Fruit fly (Drosophila melanogaster) whole organism, pupa: ENCODE results near the gene CG31265.
A peak's percentile ranks its signal among the peaks of the same experiment; 100 is the strongest.

ENCODE experiments used
- CG10348 ChIP-seq: fragments of 200-800 bp; sonication (Bioruptor generic); IDR thresholded peaks from 2 replicates; pipeline ENCODE4 v1.3.6; 2022; ENCODE audit warnings: missing biosample characterization, missing genetic modification characterization
- CG12605 ChIP-seq: fragments of 200-800 bp; sonication (Bioruptor generic); IDR thresholded peaks from 2 replicates; pipeline ENCODE4 v1.3.6; 2022; ENCODE audit warnings: missing biosample characterization, missing genetic modification characterization
- CG13204 ChIP-seq: fragments of 200-800 bp; sonication (Bioruptor generic); optimal IDR thresholded peaks from 2 replicates; lab custom pipeline; 2018; ENCODE audit warnings: missing biosample characterization, mild to moderate bottlenecking, missing genetic modification characterization, moderate library complexity
- CG14655 ChIP-seq: fragments of 200-800 bp; sonication (Bioruptor generic); optimal IDR thresholded peaks from 3 replicates; lab custom pipeline; 2017; ENCODE audit warnings: mild to moderate bottlenecking, missing biosample characterization, missing genetic modification reagents, missing genetic modification characterization
- CG15710 ChIP-seq: fragments of 200-800 bp; sonication (Bioruptor generic); optimal IDR thresholded peaks from 2 replicates; lab custom pipeline; 2018; ENCODE audit warnings: missing biosample characterization, mild to moderate bottlenecking, missing genetic modification characterization, moderate library complexity
- CG17806 ChIP-seq: fragments of 200-800 bp; sonication (Bioruptor generic); optimal IDR thresholded peaks from 2 replicates; lab custom pipeline; 2018; ENCODE audit warnings: missing biosample characterization, mild to moderate bottlenecking, missing genetic modification characterization, moderate library complexity
- CG32121 ChIP-seq: fragments of 200-800 bp; sonication (Bioruptor generic); IDR thresholded peaks from 2 replicates; pipeline ENCODE4 v1.3.6; 2022; ENCODE audit warnings: missing biosample characterization, missing genetic modification characterization
- CG34367 ChIP-seq: fragments of 200-800 bp; sonication (Bioruptor generic); optimal IDR thresholded peaks from 2 replicates; lab custom pipeline; 2018; ENCODE audit warnings: missing biosample characterization, mild to moderate bottlenecking, missing genetic modification characterization
- CG4496 ChIP-seq: fragments of 200-800 bp; sonication (Bioruptor generic); IDR thresholded peaks from 3 replicates; pipeline ENCODE4 v1.3.6; 2022; ENCODE audit warnings: missing biosample characterization, missing genetic modification characterization
- CG8159 ChIP-seq: fragments of 200-800 bp; sonication (Bioruptor generic); optimal IDR thresholded peaks from 3 replicates; lab custom pipeline; 2018; ENCODE audit warnings: missing biosample characterization, mild to moderate bottlenecking, missing genetic modification characterization, moderate library complexity
- CG8301 ChIP-seq: fragments of 200-800 bp; sonication (Bioruptor generic); optimal IDR thresholded peaks from 2 replicates; lab custom pipeline; 2018; ENCODE audit warnings: missing biosample characterization, mild to moderate bottlenecking, missing genetic modification characterization
- CG9948 ChIP-seq: fragments of 200-800 bp; sonication (Bioruptor generic); optimal IDR thresholded peaks from 2 replicates; lab custom pipeline; 2018; ENCODE audit warnings: missing biosample characterization, mild to moderate bottlenecking, missing genetic modification characterization, moderate library complexity
- D1 ChIP-seq: fragments of 200-800 bp; sonication (Bioruptor generic); optimal IDR thresholded peaks from 2 replicates; lab custom pipeline; 2018; ENCODE audit warnings: missing biosample characterization, mild to moderate bottlenecking, missing genetic modification characterization, moderate library complexity
- EcR ChIP-seq: fragments of 200-800 bp; sonication (Bioruptor generic); optimal IDR thresholded peaks from 3 replicates; lab custom pipeline; 2019; ENCODE audit warnings: missing biosample characterization, missing genetic modification characterization, mild to moderate bottlenecking, moderate library complexity, missing genetic modification reagents
- Ets98B ChIP-seq: fragments of 200-800 bp; sonication (Bioruptor generic); IDR thresholded peaks from 2 replicates; pipeline ENCODE4 v1.3.6; 2022; ENCODE audit warnings: missing biosample characterization, missing genetic modification characterization
- Pif1A ChIP-seq: fragments of 200-800 bp; sonication (Bioruptor generic); optimal IDR thresholded peaks from 3 replicates; lab custom pipeline; 2016; ENCODE audit warnings: missing biosample characterization, missing genetic modification characterization
- Pif1B ChIP-seq: fragments of 200-800 bp; sonication (Bioruptor generic); optimal IDR thresholded peaks from 3 replicates; lab custom pipeline; 2016; ENCODE audit warnings: missing biosample characterization, missing genetic modification characterization
- Snoo ChIP-seq: fragments of 200-800 bp; sonication (Bioruptor generic); optimal IDR thresholded peaks from 3 replicates; lab custom pipeline; 2017; ENCODE audit warnings: missing biosample characterization, mild to moderate bottlenecking, missing genetic modification characterization, inconsistent platforms
- fd96Ca ChIP-seq: fragments of 200-800 bp; sonication (Bioruptor generic); IDR thresholded peaks from 3 replicates; pipeline ENCODE4 v1.3.6; 2022; ENCODE audit warnings: missing biosample characterization, missing genetic modification characterization
- gl ChIP-seq: fragments of 200-800 bp; sonication (Bioruptor generic); optimal IDR thresholded peaks from 2 replicates; lab custom pipeline; 2018; ENCODE audit warnings: missing biosample characterization, mild to moderate bottlenecking, missing genetic modification characterization
- rn ChIP-seq: fragments of 200-800 bp; sonication (Bioruptor generic); IDR thresholded peaks from 2 replicates; pipeline ENCODE4 v1.3.6; 2022; ENCODE audit warnings: missing biosample characterization, missing genetic modification characterization

Gene CG31265

dm6 chr3R:17127912-17128311, at the start of gene CG31265:
CG31265 (plus strand) TSS chr3R:17128212.
- no peak for TF ChIP-seq rn
- TF ChIP-seq D1: no peak
- TF ChIP-seq CG15710 (tag; lab: Kevin White, UChicago): no peak
- no peak for TF ChIP-seq CG14655 (GFP tag; lab: Kevin White, UChicago)
- no peak for TF ChIP-seq Pif1B (GFP tag; lab: Kevin White, UChicago)
- TF ChIP-seq CG9948 (tag; lab: Kevin White, UChicago): no peak
- TF ChIP-seq Snoo (tag; lab: Kevin White, UChicago): no peak
- TF ChIP-seq CG8159 (tag; lab: Kevin White, UChicago): no peak
- TF ChIP-seq CG17806: no peak
- TF ChIP-seq Pif1A: no peak
- no peak for TF ChIP-seq CG10348
- no peak for TF ChIP-seq CG4496
- TF ChIP-seq fd96Ca (GFP tag; lab: Robert Waterston, UW): no peak
- TF ChIP-seq Ets98B (GFP tag; lab: Robert Waterston, UW): no peak
- TF ChIP-seq CG12605 (GFP tag; lab: Robert Waterston, UW): no peak
- no peak for TF ChIP-seq CG13204
- no peak for TF ChIP-seq gl

DNA sequence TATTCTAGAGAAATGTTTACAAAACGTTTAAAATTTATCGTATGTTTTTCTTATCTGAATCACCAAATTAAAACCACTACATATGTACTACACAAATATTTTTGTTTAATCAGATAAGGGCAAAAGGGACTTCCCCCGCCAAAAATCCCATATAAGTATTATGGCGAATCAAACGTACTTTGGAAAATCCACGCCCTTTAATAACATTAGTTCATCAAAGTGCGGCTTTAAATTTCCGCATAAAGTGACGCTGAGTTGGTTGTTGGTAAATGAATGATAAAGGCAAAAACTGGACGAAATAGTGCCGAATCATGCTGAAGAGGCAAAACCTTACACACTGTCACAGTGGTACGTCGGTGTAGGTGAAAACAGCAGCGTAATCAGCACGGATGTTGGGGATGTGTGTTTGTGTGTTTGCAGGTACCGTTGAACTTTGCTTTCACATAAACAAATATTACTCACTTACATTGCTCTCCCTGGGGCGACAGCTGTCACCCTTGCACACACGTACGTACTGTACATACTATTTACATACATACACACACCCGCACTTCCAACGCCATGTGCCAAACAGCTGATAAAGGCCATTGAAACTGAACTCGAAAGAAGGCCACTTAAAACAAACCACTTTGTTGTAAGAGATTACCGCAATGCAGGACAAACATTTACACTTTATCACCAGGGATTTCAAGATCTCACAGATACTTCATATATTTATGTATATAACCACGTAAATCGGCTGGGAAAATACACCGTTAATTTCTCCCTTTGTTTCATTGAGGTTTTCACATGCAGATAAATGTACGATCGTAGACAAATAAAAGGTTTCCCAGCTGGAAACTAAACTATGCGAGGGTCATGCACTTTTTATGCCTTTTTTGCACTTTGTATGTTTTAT, 48.8 kb upstream of the CG31265 start:
- TF ChIP-seq CG12605 (GFP tag; lab: Robert Waterston, UW) (peak; percentile 36; the same call in 1 of the 2 replicates), CG4496 (peak; percentile 44; the same call in 1 of the 3 replicates), EcR (GFP tag; lab: Kevin White, UChicago) (peak; percentile 96), D1 (peak; percentile 57), CG15710 (tag; lab: Kevin White, UChicago) (no peak), CG34367 (no peak), gl (peak; percentile 65), Ets98B (GFP tag; lab: Robert Waterston, UW) (peak; percentile 12; the same call in 1 of the 2 replicates), CG10348 (no peak), CG9948 (tag; lab: Kevin White, UChicago) (no peak), CG13204 (peak; percentile 8), Pif1B (GFP tag; lab: Kevin White, UChicago) (peak; percentile 21), Pif1A (peak; percentile 8)
- TF ChIP-seq, all 21 proteins: peak for 9

dm6 chr3R:17079859-17080255, 48.2 kb upstream of the CG31265 start, which contains the start of the genes Keap1 and kuk:
Keap1 (minus strand) TSS chr3R:17079945.
kuk (plus strand) TSS chr3R:17080244.
- TF ChIP-seq Pif1A (no peak), D1 (no peak), Pif1B (GFP tag; lab: Kevin White, UChicago) (no peak), Ets98B (GFP tag; lab: Robert Waterston, UW) (peak; percentile 22; the same call in 1 of the 2 replicates), EcR (GFP tag; lab: Kevin White, UChicago) (no peak), CG17806 (no peak), Snoo (tag; lab: Kevin White, UChicago) (peak; percentile 3), CG34367 (no peak), CG14655 (GFP tag; lab: Kevin White, UChicago) (peak; percentile 13), CG9948 (tag; lab: Kevin White, UChicago) (peak; percentile 7), gl (no peak), CG10348 (no peak), CG12605 (GFP tag; lab: Robert Waterston, UW) (no peak), CG13204 (no peak), CG8301 (tag; lab: Kevin White, UChicago) (no peak), CG8159 (tag; lab: Kevin White, UChicago) (peak; percentile 17), CG15710 (tag; lab: Kevin White, UChicago) (peak; percentile 48), CG32121 (GFP tag; lab: Robert Waterston, UW) (no peak), rn (0 out of 2 replicates have a peak, but pooled peaks have one; percentile 16), fd96Ca (GFP tag; lab: Robert Waterston, UW) (no peak), CG4496 (peak; percentile 69; the same call in 2 of the 3 replicates)

- TF ChIP-seq CG14655 (GFP tag; lab: Kevin White, UChicago) (peak; percentile 99), CG4496 (peak; percentile 96), CG13204 (peak; percentile 94), CG8159 (tag; lab: Kevin White, UChicago) (peak; percentile 98), CG34367 (peak; percentile 96), CG12605 (GFP tag; lab: Robert Waterston, UW) (peak; percentile 90), CG15710 (tag; lab: Kevin White, UChicago) (peak; percentile 97), Pif1B (GFP tag; lab: Kevin White, UChicago) (peak; percentile 95), EcR (GFP tag; lab: Kevin White, UChicago) (peak; percentile 92), Pif1A (peak; percentile 98), CG32121 (GFP tag; lab: Robert Waterston, UW) (peak; percentile 96), fd96Ca (GFP tag; lab: Robert Waterston, UW) (peak; percentile 88), Snoo (tag; lab: Kevin White, UChicago) (peak; percentile 97), rn (peak; percentile 92), CG17806 (peak; percentile 97), gl (peak; percentile 89), CG9948 (tag; lab: Kevin White, UChicago) (peak; percentile 97), Ets98B (GFP tag; lab: Robert Waterston, UW) (peak; percentile 94), D1 (peak; percentile 99), CG8301 (tag; lab: Kevin White, UChicago) (peak; percentile 98), CG10348 (peak; percentile 74)
Observed at dm6 chr3R:17080666-17081358, 47.2 kb upstream of the CG31265 start.
